Fruit fly (Drosophila melanogaster): Measurements from ENCODE around the gene IKKbeta.

IKKbeta gene

DNA sequence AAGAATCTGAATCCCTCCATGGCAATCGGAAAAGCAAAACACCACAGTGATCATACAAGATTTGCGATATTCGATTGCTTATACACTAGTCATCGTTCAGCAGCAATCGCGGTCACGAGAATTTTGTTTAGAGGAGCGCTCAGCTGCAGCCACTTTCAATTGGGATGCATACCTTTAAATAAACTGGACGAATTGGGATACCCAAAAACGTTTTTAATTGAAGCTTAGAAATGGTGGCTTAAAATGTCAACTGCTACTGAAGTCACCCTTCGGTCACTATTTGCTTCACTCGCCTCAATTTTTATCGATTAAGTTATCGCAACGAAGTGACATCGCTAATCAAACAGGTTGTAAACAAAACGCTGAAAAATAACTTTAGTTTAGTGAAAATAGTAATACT, at the start of gene IKKbeta, which contains the start of gene CG5013:
TSS of gene IKKbeta (minus strand) at position 53 of the 400 bp plus-strand sequence.
TSS of gene CG5013 (plus strand) at position 302 of the 400 bp plus-strand sequence.
- TF ChIP-seq CTCF (optimal IDR thresholded peaks at IDR 0.05) (peak in 1 of 2 experiments; percentile 19), CG8478 (optimal IDR thresholded peaks at IDR 0.05) (no peak)

DNA sequence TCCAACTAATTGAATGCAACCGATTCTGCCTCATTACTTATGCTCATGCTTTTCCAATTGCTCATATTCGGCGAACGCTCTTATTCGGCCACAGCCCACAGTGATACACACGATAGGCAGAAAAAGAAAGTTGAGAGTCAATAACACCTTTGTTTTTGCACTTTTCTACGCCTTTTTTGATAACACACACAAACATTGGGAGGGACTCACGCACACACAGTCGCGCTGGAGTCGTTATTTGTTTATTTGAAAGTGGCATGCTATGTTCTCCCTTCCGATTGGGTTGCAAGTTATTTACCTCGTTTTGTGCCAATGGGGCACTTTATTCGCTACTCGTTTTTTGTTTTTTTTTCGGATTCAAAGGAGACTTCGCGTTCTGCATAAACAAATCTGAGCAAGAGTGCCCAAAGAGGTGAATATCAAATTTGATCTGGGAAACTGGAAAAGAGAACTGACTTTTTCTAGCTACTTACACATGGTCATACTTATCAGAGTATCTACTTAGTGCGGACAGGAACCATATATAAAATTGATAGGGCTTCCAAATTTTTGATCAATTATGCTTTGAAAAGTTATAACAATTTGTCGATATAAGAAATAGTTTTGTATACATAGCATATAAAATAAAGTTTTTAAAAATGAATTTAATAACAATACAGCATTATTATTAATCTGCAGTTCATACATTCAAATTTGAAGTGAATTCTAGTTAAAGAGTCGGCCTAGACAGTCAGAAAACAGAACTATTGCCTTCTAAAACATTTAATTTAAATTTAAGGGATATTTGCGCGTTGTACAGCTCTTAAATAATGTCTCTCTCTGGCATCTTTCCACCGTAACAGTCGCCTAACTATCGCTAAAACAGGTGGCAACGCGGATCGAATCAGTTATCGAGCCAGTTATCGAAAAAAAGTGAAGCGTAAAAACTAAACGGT, 49.4 kb upstream of the IKKbeta start, which contains the start of the genes Mhcl and Akt:
TSS of gene Mhcl (minus strand) at position 429 of the 935 bp plus-strand sequence.
TSS of gene Akt (plus strand) at position 896 of the 935 bp plus-strand sequence.
- TF ChIP-seq CTCF (optimal IDR thresholded peaks at IDR 0.05) (peak in 1 of 2 experiments; percentile 40), CG8478 (optimal IDR thresholded peaks at IDR 0.05) (no peak)

- TF ChIP-seq CTCF (optimal IDR thresholded peaks at IDR 0.05), result no peak
These were observed 48.6 kb upstream of the IKKbeta start for dm6 chr3R:16097661-16098329.

DNA sequence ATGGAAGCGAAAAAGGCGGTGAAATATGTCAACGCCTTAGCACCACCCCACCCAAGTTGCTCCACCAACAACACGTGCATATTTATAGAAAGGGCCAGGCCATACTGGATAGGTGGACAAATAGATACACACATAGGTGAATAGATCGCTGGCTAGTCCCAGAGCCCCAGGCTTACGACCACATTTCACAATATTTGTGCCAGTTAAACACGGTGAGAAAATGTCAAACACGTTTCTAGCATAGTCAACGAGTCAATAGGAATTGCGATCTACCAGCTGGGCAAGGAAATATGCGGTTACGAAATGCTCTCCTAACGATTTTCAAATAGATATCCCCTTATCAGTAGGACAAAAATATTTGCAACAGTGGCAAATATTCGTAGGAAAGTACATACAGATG, 45.7 kb upstream of the IKKbeta start:
- no peak for TF ChIP-seq CTCF (optimal IDR thresholded peaks at IDR 0.05)
- no peak for TF ChIP-seq CG8478 (optimal IDR thresholded peaks at IDR 0.05)

DNA sequence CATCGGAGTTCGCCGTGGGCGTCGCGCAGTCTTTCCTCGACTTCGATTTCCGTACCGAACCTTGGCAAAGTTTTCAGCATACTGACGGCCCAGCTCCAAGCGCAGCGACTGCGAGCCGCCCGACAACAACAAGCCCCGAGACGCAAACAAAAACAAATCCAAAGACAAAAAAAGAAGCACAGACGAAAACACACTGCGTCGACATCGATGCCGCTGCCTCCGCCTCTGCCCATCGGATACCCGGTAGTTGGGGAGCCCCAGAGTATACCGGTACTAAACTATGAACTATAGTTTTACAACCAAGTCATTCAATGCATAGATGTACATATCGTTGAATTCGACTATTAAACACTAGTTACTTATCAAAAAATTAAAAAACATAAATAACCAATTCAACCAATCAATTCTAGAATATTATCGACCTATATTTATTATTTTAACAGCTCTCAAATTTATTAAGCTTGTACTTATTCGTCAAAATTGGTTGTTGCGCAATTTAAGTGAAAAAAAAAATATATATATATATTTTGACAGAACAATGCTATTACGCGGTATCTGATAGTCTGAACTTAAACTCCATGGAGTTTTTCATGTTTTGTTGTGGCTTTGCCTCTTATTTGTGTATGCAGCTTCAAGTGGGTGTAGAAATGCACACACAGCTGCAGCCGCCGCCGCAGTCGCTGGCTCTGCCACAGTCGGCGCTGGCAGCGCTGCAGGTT, 44.9 kb upstream of the IKKbeta start:
- TF ChIP-seq CG8478 (optimal IDR thresholded peaks at IDR 0.05) (no peak), CTCF (optimal IDR thresholded peaks at IDR 0.05) (no peak)

DNA sequence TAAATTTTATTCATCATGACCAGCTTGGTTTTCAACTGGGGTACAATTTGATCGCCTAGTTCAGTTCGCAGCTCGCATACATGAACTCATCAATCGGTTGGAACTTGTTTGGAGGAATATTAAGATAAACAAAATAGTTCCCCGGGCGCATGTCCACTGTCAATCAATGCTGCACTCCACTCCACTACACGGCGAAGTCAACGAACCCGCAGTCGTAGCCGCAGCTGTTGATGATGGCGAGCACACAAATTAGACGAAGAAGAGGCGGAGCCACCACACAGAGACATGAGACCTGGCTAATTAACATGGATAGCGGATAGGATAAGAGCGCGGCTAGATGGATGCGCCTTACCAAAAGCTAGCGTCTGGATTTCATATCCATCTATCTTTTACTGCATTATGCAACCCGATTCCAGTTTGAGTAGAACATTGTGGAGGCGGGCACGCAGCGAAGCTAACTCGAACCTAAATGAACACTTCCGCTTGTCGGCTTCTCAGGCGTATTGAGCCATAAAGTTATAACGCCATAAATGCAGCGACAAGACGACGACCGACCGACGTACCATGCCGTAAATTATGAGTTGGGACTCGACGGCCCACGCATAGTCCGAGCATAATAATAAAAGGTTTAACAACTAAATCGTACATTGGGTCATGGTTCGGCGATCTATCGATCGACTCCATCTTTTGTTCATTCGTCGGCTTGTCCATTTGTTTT, 42.8 kb upstream of the IKKbeta start:
- TF ChIP-seq CG8478 (optimal IDR thresholded peaks at IDR 0.05) (no peak), CTCF (optimal IDR thresholded peaks at IDR 0.05) (no peak)

DNA sequence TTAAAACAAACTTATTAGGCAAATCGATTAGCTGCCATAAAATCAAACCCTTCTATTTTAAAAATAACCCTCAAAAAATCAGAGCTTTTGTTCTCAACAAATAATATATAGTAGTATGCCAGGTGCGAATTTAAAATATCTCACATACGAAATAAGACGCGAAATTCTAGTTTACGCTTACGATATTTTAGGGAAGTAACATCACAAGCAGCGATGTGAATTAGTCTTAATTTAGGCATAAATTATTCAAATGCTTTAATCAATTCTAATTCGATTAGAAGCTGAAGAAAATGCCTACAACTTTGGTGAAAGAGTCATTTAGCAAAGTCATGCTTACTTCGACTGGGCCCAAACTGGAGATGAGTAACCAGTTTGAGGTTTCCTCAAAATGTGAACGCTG, 34.4 kb upstream of the IKKbeta start, which contains the start of gene sxe2:
TSS of gene sxe2 (plus strand) at position 301 of the 400 bp plus-strand sequence.
- no peak for TF ChIP-seq CG8478 (optimal IDR thresholded peaks at IDR 0.05)
- no peak for TF ChIP-seq CTCF (optimal IDR thresholded peaks at IDR 0.05)

DNA sequence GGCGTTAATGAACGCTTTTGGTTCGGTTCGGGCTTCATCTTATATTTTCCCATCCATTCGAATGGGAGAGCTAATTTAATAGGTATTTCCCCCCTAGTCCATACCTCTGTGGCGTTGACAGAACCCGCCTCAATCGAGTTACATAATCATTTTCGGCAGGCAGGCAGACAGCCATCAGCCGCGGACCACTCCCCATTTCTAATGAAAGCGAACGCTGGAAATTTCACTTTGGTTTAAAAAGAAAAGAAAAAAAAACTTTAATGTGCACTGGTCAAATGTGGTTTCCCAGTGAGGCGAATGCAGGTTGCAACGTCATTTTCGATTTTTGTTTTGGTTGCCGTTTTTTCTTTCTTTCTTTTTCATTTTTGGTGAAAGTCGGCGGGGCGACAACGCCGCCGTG, 33.2 kb upstream of the IKKbeta start:
- TF ChIP-seq CTCF (optimal IDR thresholded peaks at IDR 0.05) (no peak), CG8478 (optimal IDR thresholded peaks at IDR 0.05) (no peak)

DNA sequence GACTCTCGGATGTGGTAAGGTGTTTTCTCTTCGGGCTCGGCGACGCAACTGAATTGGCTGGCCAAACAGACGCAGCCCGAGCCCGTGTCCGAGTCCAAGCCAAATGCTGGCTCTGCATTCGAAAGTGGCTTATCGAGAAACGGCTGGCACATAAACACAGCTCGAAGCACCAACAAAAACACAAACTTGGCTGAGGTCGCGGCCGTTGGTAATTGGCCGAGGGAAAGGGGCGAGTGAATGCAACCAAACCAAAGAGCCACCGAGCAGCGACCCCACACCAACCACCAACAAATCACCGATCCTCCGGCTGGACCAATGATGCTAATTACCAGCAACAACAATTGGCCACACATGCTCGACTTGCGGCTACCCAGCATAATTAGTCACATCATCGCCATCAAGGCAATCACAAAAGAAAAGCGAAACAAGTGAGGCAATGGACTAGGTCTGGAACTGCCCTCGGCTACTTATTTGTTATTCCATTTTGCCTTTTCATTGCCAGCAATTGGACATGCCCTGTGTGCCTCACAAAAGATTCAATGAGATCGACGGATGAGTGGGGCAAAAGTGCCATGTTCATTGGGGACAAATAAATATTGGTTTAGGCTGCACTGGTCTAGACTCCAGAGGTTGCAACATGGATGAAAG, 31.8 kb upstream of the IKKbeta start, which contains the start of gene CG32855:
TSS of gene CG32855 (minus strand) at position 51 of the 648 bp plus-strand sequence.
- TF ChIP-seq CG8478 (optimal IDR thresholded peaks at IDR 0.05) (no peak), CTCF (optimal IDR thresholded peaks at IDR 0.05) (no peak)

DNA sequence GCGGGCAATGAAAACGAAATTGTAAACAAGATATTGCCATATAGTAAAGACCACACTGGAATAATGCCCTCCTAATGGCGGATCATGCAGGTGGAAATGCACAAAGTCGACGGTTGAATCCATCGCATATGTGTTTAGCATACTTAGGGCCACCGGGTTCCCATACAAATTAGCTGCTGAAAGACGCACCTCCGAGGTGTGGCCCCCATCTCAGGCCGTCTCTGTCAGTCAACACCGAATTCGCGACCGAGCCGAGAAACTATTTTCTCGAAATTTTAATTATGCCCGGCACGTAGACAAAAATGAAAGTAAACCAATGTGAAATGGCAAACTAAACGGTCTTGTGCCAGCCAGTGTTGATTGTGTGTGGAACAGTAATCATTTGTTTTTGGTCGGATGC, 29.0 kb upstream of the IKKbeta start:
- TF ChIP-seq CTCF (optimal IDR thresholded peaks at IDR 0.05), result no peak

DNA sequence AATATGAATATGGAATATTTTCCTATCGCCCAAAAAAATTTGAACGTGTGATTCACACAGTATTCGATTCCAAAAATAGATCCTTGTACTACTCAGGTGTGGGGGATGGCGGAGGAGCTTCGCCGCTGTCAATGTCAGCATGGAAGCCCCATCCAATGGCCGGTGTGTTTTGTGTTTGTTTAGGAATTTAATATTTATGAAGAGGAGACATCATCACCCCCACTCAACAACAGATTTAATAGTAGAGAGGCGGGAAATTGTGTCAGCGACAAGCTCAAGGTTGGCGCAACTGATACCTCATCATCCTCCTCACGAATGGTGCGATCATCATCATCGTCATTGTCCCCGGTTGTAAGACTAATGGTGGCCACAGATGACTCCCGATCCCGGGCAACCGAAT, 24.9 kb upstream of the IKKbeta start:
- TF ChIP-seq CTCF (optimal IDR thresholded peaks at IDR 0.05) (no peak), CG8478 (optimal IDR thresholded peaks at IDR 0.05) (no peak)

DNA sequence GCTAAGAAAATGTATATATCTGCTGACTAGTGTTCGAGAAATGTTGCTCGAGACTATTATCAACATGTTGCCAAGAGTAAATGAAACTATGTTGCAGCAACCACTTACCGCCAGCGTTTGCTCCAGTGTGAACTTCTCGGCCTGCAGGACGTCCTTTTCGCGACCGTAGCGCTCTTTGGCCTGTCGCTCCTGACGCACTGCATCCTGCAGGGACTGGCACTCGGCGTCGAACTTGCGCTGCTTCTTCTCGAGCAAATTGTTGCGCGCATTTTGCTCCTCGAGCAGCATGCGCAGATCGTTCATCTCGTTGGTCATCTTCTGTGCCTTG, 23.3 kb upstream of the IKKbeta start:
- TF ChIP-seq CTCF (optimal IDR thresholded peaks at IDR 0.05) (no peak), CG8478 (optimal IDR thresholded peaks at IDR 0.05) (no peak)

DNA sequence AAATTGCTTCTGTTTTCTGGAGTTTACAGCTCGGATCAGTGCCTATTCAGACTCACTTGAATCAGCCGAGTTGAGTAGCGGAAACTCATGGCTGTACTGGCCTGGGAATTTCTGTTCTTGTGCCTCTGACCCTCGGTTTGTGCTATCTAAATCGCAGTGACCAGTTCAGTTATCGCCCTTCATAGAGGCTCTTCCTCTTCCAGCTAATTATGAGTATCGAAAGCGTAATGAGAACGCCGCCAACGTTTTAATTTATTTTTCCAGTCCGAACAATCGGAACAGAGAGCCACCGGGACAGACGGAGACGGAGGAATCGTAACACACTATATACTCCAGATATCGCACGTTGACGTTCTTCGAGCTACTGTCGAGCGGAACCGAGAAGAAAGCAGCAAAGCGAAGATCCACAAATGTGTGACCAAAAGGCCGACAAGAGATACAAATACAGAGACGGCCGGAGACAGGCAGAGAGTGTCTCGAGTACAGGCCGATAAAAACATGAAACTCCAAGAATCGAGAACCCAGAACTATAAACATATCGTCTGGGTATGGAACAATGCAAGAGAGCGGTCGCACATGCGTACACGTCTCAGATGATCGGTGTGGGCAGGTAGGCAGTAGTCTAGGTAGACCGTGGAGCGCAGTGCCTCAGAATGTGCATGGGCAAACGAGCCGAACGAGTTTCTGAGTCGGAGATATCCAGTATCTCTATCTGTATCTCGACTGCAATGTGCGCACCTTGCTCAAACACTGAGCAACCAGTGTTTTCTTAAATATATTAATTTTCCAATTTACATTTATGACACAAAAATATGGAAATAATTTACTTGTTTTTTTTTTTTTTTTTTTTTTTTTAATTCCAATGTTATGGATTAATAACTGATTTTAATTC, 22.7 kb upstream of the IKKbeta start:
- TF ChIP-seq CG8478 (optimal IDR thresholded peaks at IDR 0.05) (no peak), CTCF (optimal IDR thresholded peaks at IDR 0.05) (no peak)
